Fruit fly (Drosophila melanogaster): ENCODE results near the gene CG31323.

DNA sequence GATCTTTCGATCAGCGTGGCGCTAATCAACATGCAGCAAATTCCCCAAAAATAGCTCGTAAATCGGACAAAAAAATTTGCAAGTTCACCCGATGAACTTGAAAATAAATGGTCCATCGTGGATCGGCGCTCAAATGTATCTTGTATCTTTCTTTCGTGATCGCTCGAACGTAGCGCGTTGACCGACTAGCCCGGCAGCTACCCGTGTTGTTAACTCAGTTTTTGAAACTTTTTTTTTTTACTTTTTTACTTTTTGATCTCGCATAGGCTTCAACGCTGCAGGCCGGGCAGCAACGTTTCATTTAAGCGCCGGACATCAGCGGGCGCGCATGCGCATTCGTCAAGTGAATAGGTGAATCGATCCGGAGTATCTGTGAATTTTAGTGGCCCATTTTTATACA lies 37.8 kb upstream of the CG31323 start, which contains the start of gene CG6142:
- TF ChIP-seq CG2120 (GFP tag; optimal IDR thresholded peaks at IDR 0.05) (no peak), CG9727 (GFP tag; optimal IDR thresholded peaks at IDR 0.05) (no peak)
